Worm (Caenorhabditis elegans) whole organism, L3 larva: Measurements from ENCODE around the gene acr-9.

Experiments
- ceh-16 ChIP-seq: sonication (generic microtip); optimal IDR thresholded peaks from 2 replicates; lab custom pipeline; 2017; ENCODE audit warnings: missing biosample characterization, missing genetic modification characterization
- fkh-2 ChIP-seq: fragments of 150-350 bp; optimal IDR thresholded peaks from 2 replicates; lab custom pipeline; 2014; ENCODE audit warnings: missing biosample characterization, missing genetic modification reagents, missing genetic modification characterization
- fos-1 ChIP-seq: fragments of 150-350 bp; optimal IDR thresholded peaks from 2 replicates; lab custom pipeline; 2014; ENCODE audit warnings: missing biosample characterization, missing genetic modification characterization
- mdl-1 ChIP-seq: fragments of 150-350 bp; optimal IDR thresholded peaks from 2 replicates; lab custom pipeline; 2014; ENCODE audit warnings: missing biosample characterization, missing genetic modification characterization
- nhr-11 ChIP-seq: fragments of 150-350 bp; optimal IDR thresholded peaks from 2 replicates; lab custom pipeline; 2014; ENCODE audit warnings: missing biosample characterization, missing genetic modification characterization
- nhr-12 ChIP-seq: fragments of 150-350 bp; optimal IDR thresholded peaks from 2 replicates; lab custom pipeline; 2014; ENCODE audit warnings: missing biosample characterization, missing genetic modification characterization
- nhr-67 ChIP-seq: fragments of 150-350 bp; optimal IDR thresholded peaks from 2 replicates; lab custom pipeline; 2014; ENCODE audit warnings: missing biosample characterization, missing genetic modification characterization
- zag-1 ChIP-seq: fragments of 150-350 bp; optimal IDR thresholded peaks from 2 replicates; lab custom pipeline; 2014; ENCODE audit warnings: missing biosample characterization, missing genetic modification characterization

Gene acr-9

DNA sequence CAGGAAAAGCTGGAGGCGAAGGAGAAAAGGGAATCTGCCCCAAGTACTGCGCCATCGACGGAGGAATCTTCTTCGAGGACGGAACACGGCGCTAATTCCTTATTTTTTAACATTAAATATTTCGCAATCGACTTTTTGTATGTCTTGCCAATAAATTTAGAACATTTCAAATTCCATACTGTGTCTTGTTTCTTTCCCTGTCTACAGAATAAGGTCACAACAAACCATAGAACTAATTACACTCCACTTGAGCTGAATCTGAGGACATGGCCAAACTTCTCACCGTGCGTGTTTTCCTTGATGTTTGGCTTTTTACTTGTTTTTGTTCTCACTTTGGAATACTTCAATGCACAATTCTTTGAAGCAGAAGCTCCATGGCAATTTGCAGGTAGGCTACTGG lies 54.3 kb downstream of the acr-9 start, which contains the start of gene F54B11.4:
TSS of gene F54B11.4 (plus strand) at position 301 of the 400 bp plus-strand sequence.
- TF ChIP-seq fkh-2 (tag; lab: Kevin White, UChicago), result no peak
- TF ChIP-seq fos-1 (tag; lab: Kevin White, UChicago), result no peak
- no peak for TF ChIP-seq nhr-12 (tag; lab: Kevin White, UChicago)
- no peak for TF ChIP-seq ceh-16 (tag; lab: Kevin White, UChicago)
- TF ChIP-seq zag-1 (tag; lab: Kevin White, UChicago), result no peak
- TF ChIP-seq nhr-67, result no peak
- no peak for TF ChIP-seq nhr-11
- TF ChIP-seq mdl-1 (tag; lab: Kevin White, UChicago), result no peak
- TF ChIP-seq, all 47 proteins: peak for 0
